Worm (Caenorhabditis elegans) whole organism, L2 larva: ENCODE measurements around the gene cwc-15.

Experiments
- lin-11 ChIP-seq: fragments of 150-350 bp; sonication (generic microtip); optimal IDR thresholded peaks from 2 replicates; lab custom pipeline; 2014; ENCODE audit warnings: missing biosample characterization, missing genetic modification characterization, inconsistent platforms, mixed read lengths
- sma-3 ChIP-seq: sonication (generic microtip); optimal IDR thresholded peaks from 2 replicates; lab custom pipeline; 2016; ENCODE audit warnings: missing genetic modification reagents, missing genetic modification characterization, missing compliant biosample characterization
- snpc-4 ChIP-seq: fragments of 150-350 bp; optimal IDR thresholded peaks from 2 replicates; lab custom pipeline; 2014; ENCODE audit warnings: missing biosample characterization, missing genetic modification characterization

DNA sequence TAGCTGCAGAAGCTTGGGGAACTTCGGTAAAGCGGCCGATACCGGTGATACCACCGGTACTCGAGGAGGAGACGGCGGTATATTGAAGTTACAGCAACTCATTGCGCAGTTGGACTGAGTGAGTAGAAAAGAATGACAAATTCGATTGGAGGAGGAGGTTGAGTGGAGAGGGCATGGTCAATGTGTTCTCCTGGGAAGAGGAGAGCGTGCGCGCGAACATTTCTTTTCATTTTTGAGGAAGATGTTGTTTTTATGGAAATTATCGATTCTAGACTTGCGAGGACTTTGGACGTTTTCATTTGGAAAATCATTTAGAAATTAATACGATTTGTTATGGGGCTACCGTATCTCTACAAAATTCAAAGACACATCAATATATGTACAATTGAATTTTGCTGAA lies 6.1 kb downstream of the cwc-15 start:
- TF ChIP-seq snpc-4 (no peak), lin-11 (tag; lab: Kevin White, UChicago) (no peak), sma-3 (no peak)
